Worm (Caenorhabditis elegans) whole organism, early embryonic: ENCODE measurements around the gene Y57G7A.5.

ENCODE experiments used
- B0310.2 ChIP-seq: sonication (generic microtip); optimal IDR thresholded peaks from 2 replicates; lab custom pipeline; 2016; ENCODE audit warnings: mild to moderate bottlenecking, missing genetic modification characterization, missing compliant biosample characterization
- ama-1 ChIP-seq: fragments of 150-350 bp; optimal IDR thresholded peaks from 2 replicates; lab custom pipeline; 2014
- ets-7 ChIP-seq: sonication (generic microtip); optimal IDR thresholded peaks from 2 replicates; lab custom pipeline; 2016; ENCODE audit warnings: missing genotype, missing genetic modification characterization, missing compliant biosample characterization
- hmbx-1 ChIP-seq: sonication (generic microtip); optimal IDR thresholded peaks from 2 replicates; lab custom pipeline; 2016; ENCODE audit warnings: mild to moderate bottlenecking, missing genetic modification characterization, missing compliant biosample characterization
- scrt-1 ChIP-seq: fragments of 200-800 bp; sonication (Bioruptor generic); IDR thresholded peaks from 2 replicates; pipeline ENCODE4 v1.3.6; 2022; ENCODE audit warnings: missing genetic modification characterization, missing compliant biosample characterization
- tbx-11 ChIP-seq: fragments of 200-800 bp; sonication (Bioruptor generic); IDR thresholded peaks from 2 replicates; pipeline ENCODE4 v1.3.6; 2022; ENCODE audit warnings: missing genetic modification characterization, missing compliant biosample characterization
- tra-4 ChIP-seq: sonication (generic microtip); optimal IDR thresholded peaks from 2 replicates; lab custom pipeline; 2017; ENCODE audit warnings: missing genetic modification characterization, missing compliant biosample characterization

- TF ChIP-seq scrt-1 (GFP tag; lab: Robert Waterston, UW) = no peak
- no peak for TF ChIP-seq ama-1 (lab: Kevin White, UChicago)
- no peak for TF ChIP-seq tbx-11 (GFP tag; lab: Robert Waterston, UW)
- no peak for TF ChIP-seq tra-4 (tag; lab: Kevin White, UChicago)
- TF ChIP-seq ets-7 = no peak
- no peak for TF ChIP-seq B0310.2 (tag; lab: Kevin White, UChicago)
- no peak for TF ChIP-seq hmbx-1 (tag; lab: Kevin White, UChicago)
These were observed 21.8 kb upstream of the Y57G7A.5 start for ce11 chrII:1297044-1297696.
